Worm (Caenorhabditis elegans) whole organism, young adult: Measurements from ENCODE around the gene nhr-126.
A peak's percentile ranks its signal among the peaks of the same experiment; 100 is the strongest.

Experiments used
- B0019.2 ChIP-seq: fragments of 200-800 bp; sonication (Bioruptor generic); conservative IDR thresholded peaks from 2 replicates; pipeline ENCODE4 v1.3.6; 2022; ENCODE audit warnings: missing genetic modification reagents, missing genetic modification characterization, missing compliant biosample characterization
- C06A6.2 ChIP-seq: fragments of 200-800 bp; sonication (Bioruptor generic); conservative IDR thresholded peaks from 2 replicates; pipeline ENCODE4 v1.3.6; 2022; ENCODE audit warnings: missing genetic modification characterization, missing compliant biosample characterization
- F10E7.11 ChIP-seq: sonication (generic microtip); optimal IDR thresholded peaks from 2 replicates; lab custom pipeline; 2017; ENCODE audit warnings: mild to moderate bottlenecking, missing genetic modification characterization, moderate library complexity, missing compliant biosample characterization
- F33H1.4 ChIP-seq: fragments of 200-800 bp; sonication (Bioruptor generic); IDR thresholded peaks from 2 replicates; pipeline ENCODE4 v1.3.6; 2022; ENCODE audit warnings: missing genetic modification reagents, missing genetic modification characterization, missing compliant biosample characterization
- F55B11.4 ChIP-seq: sonication (generic microtip); optimal IDR thresholded peaks from 2 replicates; lab custom pipeline; 2016; ENCODE audit warnings: missing compliant biosample characterization, missing genetic modification characterization, borderline replicate concordance; ENCODE audit not compliant: insufficient read depth
- ama-1 ChIP-seq, 3 experiments: fragments of 150-350 bp in 1 of 3; sonication (generic microtip) in 2 of 3; optimal IDR thresholded peaks; 2 replicates each; lab custom pipeline; 2014 to 2018; ENCODE audit warnings: missing biosample characterization in 2 of 3, missing genetic modification characterization in 2 of 3, missing genetic modification reagents in 2 of 3
- aptf-2 ChIP-seq: fragments of 200-800 bp; sonication (Bioruptor generic); conservative IDR thresholded peaks from 2 replicates; pipeline ENCODE4 v1.3.6; 2022; ENCODE audit warnings: missing genetic modification reagents, missing genetic modification characterization, missing compliant biosample characterization
- attf-3 ChIP-seq: fragments of 200-800 bp; sonication (Bioruptor generic); conservative IDR thresholded peaks from 2 replicates; pipeline ENCODE4 v1.3.6; 2022; ENCODE audit warnings: missing genetic modification reagents, missing genetic modification characterization, missing compliant biosample characterization
- attf-5 ChIP-seq: fragments of 200-800 bp; sonication (Bioruptor generic); optimal IDR thresholded peaks from 2 replicates; lab custom pipeline; 2018; ENCODE audit warnings: mild to moderate bottlenecking, missing genetic modification characterization, missing compliant biosample characterization
- cebp-1 ChIP-seq, 2 experiments: fragments of 200-800 bp in 1 of 2; sonication (Bioruptor generic) in 1 of 2; sonication (generic microtip) in 1 of 2; IDR thresholded peaks in 1 of 2; optimal IDR thresholded peaks in 1 of 2; 2 replicates each; pipeline versions ENCODE4 v1.3.6 to Lab custom; 2017 to 2022; ENCODE audit warnings: missing compliant biosample characterization in 2 of 2, missing genetic modification characterization in 2 of 2, mild to moderate bottlenecking in 1 of 2, missing genetic modification reagents in 1 of 2, moderate library complexity in 1 of 2
- ceh-58 ChIP-seq: fragments of 200-800 bp; sonication (Bioruptor generic); IDR thresholded peaks from 2 replicates; pipeline ENCODE4 v1.3.6; 2022; ENCODE audit warnings: missing genetic modification characterization, missing compliant biosample characterization
- ceh-91 ChIP-seq: fragments of 200-800 bp; sonication (Bioruptor generic); IDR thresholded peaks from 2 replicates; pipeline ENCODE4 v1.3.6; 2022; ENCODE audit warnings: missing genetic modification reagents, missing genetic modification characterization, missing compliant biosample characterization
- die-1 ChIP-seq: sonication (generic microtip); optimal IDR thresholded peaks from 2 replicates; lab custom pipeline; 2016; ENCODE audit warnings: missing genotype, mild to moderate bottlenecking, missing genetic modification characterization, missing compliant biosample characterization
- dpff-1 ChIP-seq: sonication (generic microtip); optimal IDR thresholded peaks from 2 replicates; lab custom pipeline; 2017; ENCODE audit warnings: mild to moderate bottlenecking, missing genetic modification characterization, missing compliant biosample characterization
- efl-1 ChIP-seq: fragments of 150-350 bp; optimal IDR thresholded peaks from 2 replicates; lab custom pipeline; 2014; ENCODE audit warnings: missing biosample characterization, missing genetic modification reagents, missing genetic modification characterization
- egrh-3 ChIP-seq: fragments of 200-800 bp; sonication (Bioruptor generic); IDR thresholded peaks from 2 replicates; pipeline ENCODE4 v1.3.6; 2022; ENCODE audit warnings: missing genetic modification reagents, missing genetic modification characterization, missing compliant biosample characterization
- ekl-4 ChIP-seq: fragments of 200-800 bp; sonication (Bioruptor generic); IDR thresholded peaks from 2 replicates; pipeline ENCODE4 v1.3.6; 2022; ENCODE audit warnings: missing genetic modification reagents, missing genetic modification characterization, missing compliant biosample characterization
- ets-4 ChIP-seq: fragments of 200-800 bp; sonication (Bioruptor generic); optimal IDR thresholded peaks from 2 replicates; lab custom pipeline; 2018; ENCODE audit warnings: mild to moderate bottlenecking, missing genetic modification characterization, missing compliant biosample characterization
- gei-17 ChIP-seq: fragments of 200-800 bp; sonication (Bioruptor generic); optimal IDR thresholded peaks from 2 replicates; lab custom pipeline; 2018; ENCODE audit warnings: mild to moderate bottlenecking, missing genetic modification characterization, missing compliant biosample characterization
- hmg-1.2 ChIP-seq: fragments of 200-800 bp; sonication (Bioruptor generic); IDR thresholded peaks from 2 replicates; pipeline ENCODE4 v1.3.6; 2022; ENCODE audit warnings: missing genetic modification reagents, missing genetic modification characterization, missing compliant biosample characterization
- hrde-1 ChIP-seq: sonication (generic microtip); optimal IDR thresholded peaks from 2 replicates; lab custom pipeline; 2016; ENCODE audit warnings: missing genetic modification characterization, mild to moderate bottlenecking, missing compliant biosample characterization, moderate library complexity, missing genotype, missing genetic modification reagents, borderline replicate concordance
- hsf-1 ChIP-seq: fragments of 200-800 bp; sonication (Bioruptor generic); IDR thresholded peaks from 2 replicates; pipeline ENCODE4 v1.3.6; 2022; ENCODE audit warnings: missing genetic modification reagents, missing genetic modification characterization, missing compliant biosample characterization
- mcd-1 ChIP-seq: fragments of 200-800 bp; sonication (Bioruptor generic); IDR thresholded peaks from 2 replicates; pipeline ENCODE4 v1.3.6; 2022; ENCODE audit warnings: missing genetic modification reagents, missing genetic modification characterization, missing compliant biosample characterization
- nfya-2 ChIP-seq: fragments of 200-800 bp; sonication (Bioruptor generic); IDR thresholded peaks from 2 replicates; pipeline ENCODE4 v1.3.6; 2022; ENCODE audit warnings: missing genetic modification reagents, missing genetic modification characterization, missing compliant biosample characterization
- nhr-27 ChIP-seq: fragments of 200-800 bp; sonication (Bioruptor generic); optimal IDR thresholded peaks from 2 replicates; lab custom pipeline; 2018; ENCODE audit warnings: mild to moderate bottlenecking, missing genetic modification characterization, moderate library complexity, missing compliant biosample characterization
- nhr-80 ChIP-seq: sonication (generic microtip); optimal IDR thresholded peaks from 2 replicates; lab custom pipeline; 2016; ENCODE audit warnings: missing genetic modification characterization, missing compliant biosample characterization
- sea-2 ChIP-seq: fragments of 200-800 bp; sonication (Bioruptor generic); IDR thresholded peaks from 2 replicates; pipeline ENCODE4 v1.3.6; 2022; ENCODE audit warnings: missing genetic modification characterization, missing compliant biosample characterization
- snpc-1.3 ChIP-seq: sonication (generic microtip); optimal IDR thresholded peaks from 2 replicates; lab custom pipeline; 2017; ENCODE audit warnings: missing genetic modification characterization, mild to moderate bottlenecking, missing compliant biosample characterization, antibody characterized with exemption, moderate library complexity, missing genotype, missing genetic modification reagents; ENCODE audit not compliant: insufficient read depth
- somi-1 ChIP-seq: fragments of 200-800 bp; sonication (Bioruptor generic); optimal IDR thresholded peaks from 2 replicates; lab custom pipeline; 2018; ENCODE audit warnings: mild to moderate bottlenecking, missing genetic modification characterization, missing compliant biosample characterization
- tbp1 ChIP-seq: fragments of 200-800 bp; sonication (Bioruptor generic); optimal IDR thresholded peaks from 2 replicates; lab custom pipeline; 2018; ENCODE audit warnings: mild to moderate bottlenecking, missing genetic modification characterization, missing compliant biosample characterization
- unc-62 ChIP-seq: fragments of 150-350 bp; optimal IDR thresholded peaks from 2 replicates; lab custom pipeline; 2014; ENCODE audit warnings: missing biosample characterization, missing genetic modification reagents, missing genetic modification characterization
- xnd-1 ChIP-seq: sonication (generic microtip); optimal IDR thresholded peaks from 2 replicates; lab custom pipeline; 2016; ENCODE audit warnings: missing genotype, missing genetic modification reagents, missing genetic modification characterization, missing compliant biosample characterization
- zfh-2 ChIP-seq: fragments of 200-800 bp; sonication (Bioruptor generic); conservative IDR thresholded peaks from 2 replicates; pipeline ENCODE4 v1.3.6; 2022; ENCODE audit warnings: missing genetic modification reagents, missing genetic modification characterization, missing compliant biosample characterization
- ztf-18 ChIP-seq: sonication (generic microtip); optimal IDR thresholded peaks from 2 replicates; lab custom pipeline; 2016; ENCODE audit warnings: missing genotype, mild to moderate bottlenecking, missing genetic modification characterization, missing compliant biosample characterization
- ztf-3 ChIP-seq: fragments of 200-800 bp; sonication (Bioruptor generic); optimal IDR thresholded peaks from 2 replicates; lab custom pipeline; 2018; ENCODE audit warnings: mild to moderate bottlenecking, missing genetic modification characterization, missing compliant biosample characterization
- ztf-6 ChIP-seq: fragments of 200-800 bp; sonication (Bioruptor generic); IDR thresholded peaks from 2 replicates; pipeline ENCODE4 v1.3.6; 2022; ENCODE audit warnings: missing genetic modification reagents, missing genetic modification characterization, missing compliant biosample characterization

The nhr-126 gene

DNA sequence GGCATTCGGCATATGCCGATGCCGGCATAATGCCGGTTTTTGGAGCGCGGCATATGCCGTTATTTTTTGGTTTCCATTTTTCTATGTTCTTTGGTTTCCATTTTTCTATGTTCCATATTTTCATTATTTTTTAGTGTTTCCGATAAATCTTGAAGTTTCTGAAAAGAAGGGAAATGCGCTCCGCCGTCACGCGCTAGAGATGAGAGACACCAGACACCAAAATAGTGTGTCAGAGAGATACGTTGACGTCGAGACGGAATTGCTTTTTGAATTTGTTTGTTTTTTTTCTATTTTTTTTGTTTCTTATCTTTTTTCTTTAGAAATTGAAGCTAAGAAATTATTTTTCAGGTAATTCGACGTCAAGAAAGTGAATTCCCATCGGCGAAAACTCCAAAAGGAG lies 26.3 kb downstream of the nhr-126 start, which contains the start of gene F41B5.1:
Gene F41B5.1 (plus strand): TSS at position 343 of the 400 bp plus-strand sequence.
- peak; percentile 85 for TF ChIP-seq hmg-1.2 (GFP tag; lab: Robert Waterston, UW)
- TF ChIP-seq mcd-1 (GFP tag; lab: Robert Waterston, UW) = 0 out of 2 replicates have a peak, but pooled peaks have one; percentile 10

DNA sequence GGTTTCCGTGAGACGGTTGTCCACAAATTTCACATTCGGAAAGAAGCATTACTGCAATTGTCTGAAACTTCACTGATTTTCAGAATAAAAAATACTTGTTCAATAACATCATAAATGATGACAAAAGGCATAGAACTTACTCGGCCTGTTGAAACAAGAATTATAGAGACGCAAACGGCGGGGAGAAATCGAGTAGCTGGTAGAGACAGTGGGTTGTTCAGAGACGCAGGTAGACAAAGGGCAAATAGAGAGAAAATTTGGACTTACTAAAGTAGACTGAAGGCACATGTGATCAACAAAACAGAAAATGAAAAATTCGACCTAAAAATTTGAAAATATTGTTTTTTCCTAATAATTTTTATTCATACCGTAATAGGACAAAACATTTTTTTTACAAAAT lies 30.9 kb downstream of the nhr-126 start, which contains the start of gene nhr-182:
Gene nhr-182 (minus strand): TSS at position 178 of the 400 bp plus-strand sequence.
- TF ChIP-seq gei-17 (GFP tag; lab: Kevin White, UChicago) (no peak), hsf-1 (GFP tag; lab: Robert Waterston, UW) (no peak), ets-4 (GFP tag; lab: Kevin White, UChicago) (no peak), nhr-80 (tag; lab: Kevin White, UChicago) (peak; percentile 14), attf-5 (peak; percentile 2), efl-1 (GFP tag; lab: Kevin White, UChicago) (no peak), B0019.2 (GFP tag; lab: Robert Waterston, UW) (no peak), nfya-2 (GFP tag; lab: Robert Waterston, UW) (no peak), snpc-1.3 (tag; lab: Kevin White, UChicago) (no peak), nhr-27 (tag; lab: Kevin White, UChicago) (no peak), aptf-2 (GFP tag; lab: Robert Waterston, UW) (no peak), cebp-1 (GFP tag; IDR thresholded peaks at IDR 0.05; lab: Robert Waterston, UW) (no peak), cebp-1 (tag; optimal IDR thresholded peaks at IDR 0.05; lab: Kevin White, UChicago) (peak; percentile 3), F55B11.4 (tag; lab: Kevin White, UChicago) (no peak), ceh-91 (GFP tag; lab: Robert Waterston, UW) (no peak), hrde-1 (tag; lab: Kevin White, UChicago) (no peak), tbp1 (GFP tag; lab: Kevin White, UChicago) (no peak), hmg-1.2 (GFP tag; lab: Robert Waterston, UW) (peak; percentile 76; the same call in 1 of the 2 replicates), C06A6.2 (GFP tag; lab: Robert Waterston, UW) (no peak), xnd-1 (tag; lab: Kevin White, UChicago) (no peak), unc-62 (GFP tag; lab: Kevin White, UChicago) (no peak), zfh-2 (no peak), die-1 (no peak), ztf-6 (GFP tag; lab: Robert Waterston, UW) (no peak), egrh-3 (GFP tag; lab: Robert Waterston, UW) (no peak), ztf-18 (tag; lab: Kevin White, UChicago) (no peak), ceh-58 (no peak)

DNA sequence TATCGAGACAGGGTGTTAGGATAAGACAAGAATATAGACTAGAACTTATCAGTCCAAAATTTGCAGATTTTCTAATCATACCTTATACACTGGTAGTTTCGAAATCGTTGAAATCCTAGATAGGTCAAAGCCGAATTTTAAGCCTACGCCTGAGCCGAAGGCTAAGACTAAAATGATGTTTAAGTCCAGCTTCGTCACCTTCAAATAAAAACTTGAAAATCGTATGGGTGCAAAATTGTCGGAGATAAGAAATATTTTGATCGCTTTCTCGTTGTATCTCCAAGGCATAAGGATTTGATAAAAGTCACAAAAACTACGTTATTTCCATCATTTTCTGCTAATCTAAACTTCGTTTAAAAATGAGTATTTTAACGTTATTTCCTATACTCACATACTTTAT lies 31.8 kb downstream of the nhr-126 start, which contains the start of gene F41B5.12:
Gene F41B5.12 (plus strand): TSS at position 301 of the 400 bp plus-strand sequence.
- TF ChIP-seq hsf-1 (GFP tag; lab: Robert Waterston, UW) (no peak), hmg-1.2 (GFP tag; lab: Robert Waterston, UW) (no peak), C06A6.2 (GFP tag; lab: Robert Waterston, UW) (no peak), die-1 (no peak), F10E7.11 (tag; lab: Kevin White, UChicago) (no peak), F33H1.4 (GFP tag; lab: Robert Waterston, UW) (no peak), dpff-1 (no peak), hrde-1 (tag; lab: Kevin White, UChicago) (no peak), ztf-3 (GFP tag; lab: Kevin White, UChicago) (no peak), attf-3 (no peak), sea-2 (GFP tag; lab: Robert Waterston, UW) (no peak), ekl-4 (no peak), ets-4 (GFP tag; lab: Kevin White, UChicago) (no peak), somi-1 (GFP tag; lab: Kevin White, UChicago) (no peak), nhr-27 (tag; lab: Kevin White, UChicago) (no peak), aptf-2 (GFP tag; lab: Robert Waterston, UW) (no peak), ama-1 (optimal IDR thresholded peaks at IDR 0.05; lab: Kevin White, UChicago) (no peak), ama-1 (GFP tag; optimal IDR thresholded peaks at IDR 0.05; lab: Kevin White, UChicago) (no peak)
